Worm (Caenorhabditis elegans): Measurements from ENCODE around the gene ckc-1.
A peak's percentile ranks its signal among the peaks of the same experiment; 100 is the strongest.

The ckc-1 gene

ce11 chrX:3605727-3606126 is 29.3 kb downstream of the ckc-1 start, which contains the start of gene C18B2.4 (continued):
- TF ChIP-seq vab-15 (tag; optimal IDR thresholded peaks at IDR 0.05) (no peak), lin-14 (GFP tag; optimal IDR thresholded peaks at IDR 0.05) (peak; percentile 93), Y116A8C.19 (tag; optimal IDR thresholded peaks at IDR 0.05; ENCODE audit: borderline replicate concordance) (no peak), sox-4 (tag; optimal IDR thresholded peaks at IDR 0.05) (no peak), nhr-77 (tag; optimal IDR thresholded peaks at IDR 0.05) (peak; percentile 66), ceh-82 (tag; optimal IDR thresholded peaks at IDR 0.05) (peak; percentile 45 to 82 (median 67)), ceh-63 (GFP tag; optimal IDR thresholded peaks at IDR 0.05) (no peak), egl-13 (tag; optimal IDR thresholded peaks at IDR 0.05) (peak; percentile 48), fos-1 (tag; optimal IDR thresholded peaks at IDR 0.05) (peak; percentile 57), elt-2 (tag; optimal IDR thresholded peaks at IDR 0.05) (peak; percentile 36), nhr-47 (tag; optimal IDR thresholded peaks at IDR 0.05) (peak; percentile 68), unc-30 (tag; optimal IDR thresholded peaks at IDR 0.05) (no peak), blmp-1 (tag; optimal IDR thresholded peaks at IDR 0.05) (peak; percentile 42), ama-1 (optimal IDR thresholded peaks at IDR 0.05) (no peak), nhr-20 (tag; optimal IDR thresholded peaks at IDR 0.05) (peak; percentile 67), tbx-2 (tag; optimal IDR thresholded peaks at IDR 0.05) (peak; percentile 69), alr-1 (tag; optimal IDR thresholded peaks at IDR 0.05; ENCODE audit: borderline replicate concordance) (no peak), lin-35 (GFP tag; optimal IDR thresholded peaks at IDR 0.05) (peak; percentile 45 to 79), lin-13 (GFP tag; optimal IDR thresholded peaks at IDR 0.05) (no peak), hlh-4 (tag; optimal IDR thresholded peaks at IDR 0.05) (no peak), C16A3.4 (tag; optimal IDR thresholded peaks at IDR 0.05) (peak; percentile 80), pqm-1 (tag; optimal IDR thresholded peaks at IDR 0.05) (no peak), C04F5.9 (tag; optimal IDR thresholded peaks at IDR 0.05) (no peak), nhr-28 (tag; optimal IDR thresholded peaks at IDR 0.05) (no peak), aha-1 (tag; optimal IDR thresholded peaks at IDR 0.05) (no peak), skn-1 (tag; optimal IDR thresholded peaks at IDR 0.05) (peak; percentile 84), unc-98 (GFP tag; IDR thresholded peaks at IDR 0.05) (no peak), mab-9 (GFP tag; IDR thresholded peaks at IDR 0.05) (no peak), mep-1 (tag; optimal IDR thresholded peaks at IDR 0.05) (peak; percentile 69), ceh-90 (tag; optimal IDR thresholded peaks at IDR 0.05) (no peak), efl-3 (GFP tag; optimal IDR thresholded peaks at IDR 0.05) (no peak), nhr-84 (tag; optimal IDR thresholded peaks at IDR 0.05) (no peak), swsn-7 (tag; optimal IDR thresholded peaks at IDR 0.05) (peak; percentile 40), snpc-4 (tag; optimal IDR thresholded peaks at IDR 0.05) (peak; percentile 64), hlh-17 (GFP tag; optimal IDR thresholded peaks at IDR 0.05; ENCODE audit: borderline replicate concordance) (no peak), sup-37 (GFP tag; optimal IDR thresholded peaks at IDR 0.05) (no peak), lir-3 (tag; optimal IDR thresholded peaks at IDR 0.05; ENCODE audit: poor library complexity) (no peak), aly-2 (tag; optimal IDR thresholded peaks at IDR 0.05) (no peak), pag-3 (tag; optimal IDR thresholded peaks at IDR 0.05; ENCODE audit: borderline replicate concordance, insufficient read depth) (peak; percentile 91), grh-1 (GFP tag; IDR thresholded peaks at IDR 0.05) (no peak), isw-1 (GFP tag; IDR thresholded peaks at IDR 0.05) (peak; percentile 58), dsc-1 (tag; optimal IDR thresholded peaks at IDR 0.05) (peak; percentile 45), ets-5 (GFP tag; IDR thresholded peaks at IDR 0.05) (no peak), pax-3 (tag; optimal IDR thresholded peaks at IDR 0.05) (no peak), ztf-11 (tag; optimal IDR thresholded peaks at IDR 0.05) (peak in 1 of 2 experiments; percentile 4), snu-23 (GFP tag; optimal IDR thresholded peaks at IDR 0.05) (peak; percentile 80), jun-1 (tag; optimal IDR thresholded peaks at IDR 0.05) (peak; percentile 77), rnt-1 (tag; optimal IDR thresholded peaks at IDR 0.05) (peak; percentile 67), nhr-11 (tag; optimal IDR thresholded peaks at IDR 0.05) (no peak), ces-1 (GFP tag; optimal IDR thresholded peaks at IDR 0.05) (no peak), ceh-8 (GFP tag; optimal IDR thresholded peaks at IDR 0.05) (no peak), nhr-237 (tag; optimal IDR thresholded peaks at IDR 0.05) (peak; percentile 15), mdl-1 (tag; optimal IDR thresholded peaks at IDR 0.05) (peak in 1 of 2 experiments; percentile 75)

All from whole organism, L1 larva.